Worm (Caenorhabditis elegans) whole organism, young adult: ENCODE data around the gene sulp-7.
A peak's percentile ranks its signal among the peaks of the same experiment; 100 is the strongest.

Experiments used
- B0019.2 ChIP-seq: fragments of 200-800 bp; sonication (Bioruptor generic); conservative IDR thresholded peaks from 2 replicates; pipeline ENCODE4 v1.3.6; 2022; ENCODE audit warnings: missing genetic modification reagents, missing genetic modification characterization, missing compliant biosample characterization
- C17E4.6 ChIP-seq: fragments of 200-800 bp; sonication (Bioruptor generic); IDR thresholded peaks from 2 replicates; pipeline ENCODE4 v1.3.6; 2022; ENCODE audit warnings: missing genetic modification reagents, missing genetic modification characterization, missing compliant biosample characterization
- F37B4.10 ChIP-seq: fragments of 200-800 bp; sonication (Bioruptor generic); IDR thresholded peaks from 2 replicates; pipeline ENCODE4 v1.3.6; 2022; ENCODE audit warnings: missing genetic modification characterization, missing compliant biosample characterization
- F39B2.1 ChIP-seq: fragments of 200-800 bp; sonication (Bioruptor generic); IDR thresholded peaks from 2 replicates; pipeline ENCODE4 v1.3.6; 2022; ENCODE audit warnings: missing genetic modification reagents, missing genetic modification characterization, missing compliant biosample characterization
- F55B11.4 ChIP-seq: sonication (generic microtip); optimal IDR thresholded peaks from 2 replicates; lab custom pipeline; 2016; ENCODE audit warnings: missing compliant biosample characterization, missing genetic modification characterization, borderline replicate concordance; ENCODE audit not compliant: insufficient read depth
- F57A8.1 ChIP-seq: fragments of 200-800 bp; sonication (Bioruptor generic); optimal IDR thresholded peaks from 2 replicates; lab custom pipeline; 2018; ENCODE audit warnings: mild to moderate bottlenecking, missing genetic modification characterization, moderate library complexity, missing compliant biosample characterization
- K12H6.12 ChIP-seq: fragments of 200-800 bp; sonication (Bioruptor generic); optimal IDR thresholded peaks from 2 replicates; lab custom pipeline; 2018; ENCODE audit warnings: mild to moderate bottlenecking, missing genetic modification characterization, missing compliant biosample characterization
- Y67H2A.10 ChIP-seq: fragments of 200-800 bp; sonication (Bioruptor generic); conservative IDR thresholded peaks from 2 replicates; pipeline ENCODE4 v1.3.6; 2022; ENCODE audit warnings: missing genetic modification reagents, missing genetic modification characterization, missing compliant biosample characterization
- Y95B8A.8 ChIP-seq: fragments of 200-800 bp; sonication (Bioruptor generic); IDR thresholded peaks from 2 replicates; pipeline ENCODE4 v1.3.6; 2022; ENCODE audit warnings: missing genetic modification reagents, missing genetic modification characterization, missing compliant biosample characterization
- ZK185.1 ChIP-seq: sonication (generic microtip); optimal IDR thresholded peaks from 2 replicates; lab custom pipeline; 2016; ENCODE audit warnings: mild to moderate bottlenecking, missing genetic modification characterization, missing compliant biosample characterization; ENCODE audit not compliant: poor library complexity, severe bottlenecking
- aptf-3 ChIP-seq: fragments of 200-800 bp; sonication (Bioruptor generic); IDR thresholded peaks from 2 replicates; pipeline ENCODE4 v1.3.6; 2022; ENCODE audit warnings: missing genetic modification characterization, missing compliant biosample characterization
- atf-7 ChIP-seq: sonication (generic microtip); optimal IDR thresholded peaks from 2 replicates; lab custom pipeline; 2017; ENCODE audit warnings: mild to moderate bottlenecking, missing genetic modification characterization, missing compliant biosample characterization
- bed-1 ChIP-seq: fragments of 200-800 bp; sonication (Bioruptor generic); IDR thresholded peaks from 2 replicates; pipeline ENCODE4 v1.3.6; 2022; ENCODE audit warnings: missing genetic modification reagents, missing genetic modification characterization, missing compliant biosample characterization
- ccch-3 ChIP-seq: fragments of 200-800 bp; sonication (Bioruptor generic); optimal IDR thresholded peaks from 2 replicates; lab custom pipeline; 2018; ENCODE audit warnings: mild to moderate bottlenecking, missing genetic modification characterization, missing compliant biosample characterization
- cebp-1 ChIP-seq, 2 experiments: fragments of 200-800 bp in 1 of 2; sonication (Bioruptor generic) in 1 of 2; sonication (generic microtip) in 1 of 2; IDR thresholded peaks in 1 of 2; optimal IDR thresholded peaks in 1 of 2; 2 replicates each; pipeline versions ENCODE4 v1.3.6 to Lab custom; 2017 to 2022; ENCODE audit warnings: missing compliant biosample characterization in 2 of 2, missing genetic modification characterization in 2 of 2, mild to moderate bottlenecking in 1 of 2, missing genetic modification reagents in 1 of 2, moderate library complexity in 1 of 2
- ceh-79 ChIP-seq: sonication (generic microtip); optimal IDR thresholded peaks from 2 replicates; lab custom pipeline; 2017; ENCODE audit warnings: mild to moderate bottlenecking, missing genetic modification characterization, missing compliant biosample characterization
- ceh-91 ChIP-seq: fragments of 200-800 bp; sonication (Bioruptor generic); IDR thresholded peaks from 2 replicates; pipeline ENCODE4 v1.3.6; 2022; ENCODE audit warnings: missing genetic modification reagents, missing genetic modification characterization, missing compliant biosample characterization
- chd-7 ChIP-seq: sonication (generic microtip); optimal IDR thresholded peaks from 2 replicates; lab custom pipeline; 2016; ENCODE audit warnings: mild to moderate bottlenecking, missing genetic modification characterization, moderate library complexity, missing compliant biosample characterization
- dox-1 ChIP-seq: fragments of 200-800 bp; sonication (Bioruptor generic); IDR thresholded peaks from 2 replicates; pipeline ENCODE4 v1.3.6; 2022; ENCODE audit warnings: missing genetic modification reagents, missing genetic modification characterization, missing compliant biosample characterization
- egl-18 ChIP-seq: fragments of 200-800 bp; sonication (Bioruptor generic); IDR thresholded peaks from 2 replicates; pipeline ENCODE4 v1.3.6; 2022; ENCODE audit warnings: missing genetic modification reagents, missing genetic modification characterization, missing compliant biosample characterization
- egl-44 ChIP-seq: fragments of 200-800 bp; sonication (Bioruptor generic); IDR thresholded peaks from 2 replicates; pipeline ENCODE4 v1.3.6; 2022; ENCODE audit warnings: missing genetic modification reagents, missing genetic modification characterization, missing compliant biosample characterization
- fkh-3 ChIP-seq: sonication (generic microtip); optimal IDR thresholded peaks from 2 replicates; lab custom pipeline; 2016; ENCODE audit warnings: mild to moderate bottlenecking, missing genetic modification characterization, missing compliant biosample characterization
- hlh-12 ChIP-seq: sonication (generic microtip); optimal IDR thresholded peaks from 2 replicates; lab custom pipeline; 2016; ENCODE audit warnings: missing genetic modification characterization, missing compliant biosample characterization
- lag-1 ChIP-seq: fragments of 200-800 bp; sonication (Bioruptor generic); IDR thresholded peaks from 2 replicates; pipeline ENCODE4 v1.3.6; 2022; ENCODE audit warnings: missing genetic modification reagents, missing genetic modification characterization, missing compliant biosample characterization
- let-526 ChIP-seq: fragments of 200-800 bp; sonication (Bioruptor generic); IDR thresholded peaks from 2 replicates; pipeline ENCODE4 v1.3.6; 2022; ENCODE audit warnings: missing genetic modification reagents, missing genetic modification characterization, missing compliant biosample characterization
- lir-1 ChIP-seq: fragments of 200-800 bp; sonication (Bioruptor generic); conservative IDR thresholded peaks from 2 replicates; pipeline ENCODE4 v1.3.6; 2022; ENCODE audit warnings: missing genetic modification reagents, missing genetic modification characterization, missing compliant biosample characterization
- lsy-27 ChIP-seq: sonication (generic microtip); optimal IDR thresholded peaks from 2 replicates; lab custom pipeline; 2017; ENCODE audit warnings: missing genetic modification characterization, mild to moderate bottlenecking, missing compliant biosample characterization, antibody characterized with exemption, missing genotype, borderline replicate concordance; ENCODE audit not compliant: insufficient read depth
- madf-10 ChIP-seq: sonication (generic microtip); optimal IDR thresholded peaks from 2 replicates; lab custom pipeline; 2016; ENCODE audit warnings: mild to moderate bottlenecking, missing genetic modification characterization, missing compliant biosample characterization
- madf-3 ChIP-seq: fragments of 200-800 bp; sonication (Bioruptor generic); IDR thresholded peaks from 2 replicates; pipeline ENCODE4 v1.3.6; 2022; ENCODE audit warnings: missing genetic modification reagents, missing genetic modification characterization, missing compliant biosample characterization
- mes-4 ChIP-seq: sonication (generic microtip); optimal IDR thresholded peaks from 2 replicates; lab custom pipeline; 2016; ENCODE audit warnings: missing genotype, missing genetic modification characterization, missing compliant biosample characterization
- mxl-1 ChIP-seq: sonication (generic microtip); optimal IDR thresholded peaks from 2 replicates; lab custom pipeline; 2016; ENCODE audit warnings: missing genetic modification characterization, missing compliant biosample characterization
- nfya-1 ChIP-seq: sonication (generic microtip); optimal IDR thresholded peaks from 2 replicates; lab custom pipeline; 2017; ENCODE audit warnings: antibody characterized with exemption, missing compliant biosample characterization, missing genetic modification characterization, borderline replicate concordance; ENCODE audit not compliant: insufficient read depth
- nhr-179 ChIP-seq: sonication (generic microtip); optimal IDR thresholded peaks from 2 replicates; lab custom pipeline; 2016; ENCODE audit warnings: mild to moderate bottlenecking, missing genetic modification characterization, missing compliant biosample characterization
- nhr-27 ChIP-seq: fragments of 200-800 bp; sonication (Bioruptor generic); optimal IDR thresholded peaks from 2 replicates; lab custom pipeline; 2018; ENCODE audit warnings: mild to moderate bottlenecking, missing genetic modification characterization, moderate library complexity, missing compliant biosample characterization
- rcor-1 ChIP-seq: fragments of 200-800 bp; sonication (Bioruptor generic); IDR thresholded peaks from 2 replicates; pipeline ENCODE4 v1.3.6; 2022; ENCODE audit warnings: missing genetic modification reagents, missing genetic modification characterization, missing compliant biosample characterization
- rec-8 ChIP-seq, 2 experiments: sonication (generic microtip); optimal IDR thresholded peaks; 2 replicates each; lab custom pipeline; 2016; ENCODE audit warnings: mild to moderate bottlenecking in 2 of 2, missing genetic modification characterization in 2 of 2, missing genetic modification reagents in 2 of 2, missing genotype in 2 of 2, missing biosample characterization in 1 of 2, missing compliant biosample characterization in 1 of 2, moderate library complexity in 1 of 2
- repo-1 ChIP-seq: sonication (generic microtip); optimal IDR thresholded peaks from 2 replicates; lab custom pipeline; 2017; ENCODE audit warnings: mild to moderate bottlenecking, missing genetic modification characterization, missing compliant biosample characterization
- zfh-2 ChIP-seq: fragments of 200-800 bp; sonication (Bioruptor generic); conservative IDR thresholded peaks from 2 replicates; pipeline ENCODE4 v1.3.6; 2022; ENCODE audit warnings: missing genetic modification reagents, missing genetic modification characterization, missing compliant biosample characterization
- ztf-3 ChIP-seq: fragments of 200-800 bp; sonication (Bioruptor generic); optimal IDR thresholded peaks from 2 replicates; lab custom pipeline; 2018; ENCODE audit warnings: mild to moderate bottlenecking, missing genetic modification characterization, missing compliant biosample characterization

The sulp-7 gene

ce11 chrX:11060940-11061339 lies 19.5 kb upstream of the sulp-7 start:
- TF ChIP-seq lsy-27 (no peak), Y95B8A.8 (GFP tag; lab: Robert Waterston, UW) (no peak)

- no peak for TF ChIP-seq F57A8.1 (GFP tag; lab: Kevin White, UChicago)
- no peak for TF ChIP-seq chd-7 (tag; lab: Kevin White, UChicago)
- no peak for TF ChIP-seq dox-1 (GFP tag; lab: Robert Waterston, UW)
- no peak for TF ChIP-seq bed-1
- TF ChIP-seq B0019.2 = no peak
- TF ChIP-seq madf-3 (GFP tag; lab: Robert Waterston, UW) = no peak
These were observed 18.6 kb upstream of the sulp-7 start, which contains the start of gene lpr-5 for ce11 chrX:11061904-11062303. lpr-5 (plus strand) TSS chrX:11062123.

- TF ChIP-seq mxl-1 (tag; lab: Kevin White, UChicago) (no peak), ceh-79 (no peak), egl-44 (GFP tag; lab: Robert Waterston, UW) (no peak), ccch-3 (GFP tag; lab: Kevin White, UChicago) (no peak), rcor-1 (no peak), F55B11.4 (tag; lab: Kevin White, UChicago) (no peak), ZK185.1 (tag; lab: Kevin White, UChicago) (no peak), mes-4 (no peak), egl-18 (GFP tag; lab: Robert Waterston, UW) (no peak), madf-10 (no peak), ceh-91 (no peak), atf-7 (tag; lab: Kevin White, UChicago) (no peak), bed-1 (no peak), lsy-27 (no peak), F39B2.1 (GFP tag; lab: Robert Waterston, UW) (no peak), B0019.2 (no peak), nfya-1 (tag; lab: Kevin White, UChicago) (no peak)
These were observed 15.7 kb upstream of the sulp-7 start, which contains the start of gene lpr-4 for ce11 chrX:11064799-11065198. lpr-4 (plus strand) TSS chrX:11065126.

- TF ChIP-seq atf-7 (tag; lab: Kevin White, UChicago) = no peak
- no peak for TF ChIP-seq cebp-1 (GFP tag; IDR thresholded peaks at IDR 0.05; lab: Robert Waterston, UW)
- TF ChIP-seq cebp-1 (tag; optimal IDR thresholded peaks at IDR 0.05; lab: Kevin White, UChicago) = no peak
- no peak for TF ChIP-seq ztf-3 (GFP tag; lab: Kevin White, UChicago)
These were observed 13.2 kb upstream of the sulp-7 start for ce11 chrX:11067256-11067655.

ce11 chrX:11068334-11068733 lies 12.1 kb upstream of the sulp-7 start, which contains the start of gene apt-9:
apt-9 (plus strand) TSS chrX:11068527.
- peak; percentile 20 for TF ChIP-seq K12H6.12 (tag; lab: Kevin White, UChicago)
- TF ChIP-seq nhr-27 (tag; lab: Kevin White, UChicago) = no peak
- TF ChIP-seq Y67H2A.10 = no peak
- TF ChIP-seq zfh-2 (GFP tag; lab: Robert Waterston, UW) = peak; percentile 59
- no peak for TF ChIP-seq F37B4.10 (GFP tag; lab: Robert Waterston, UW)
- no peak for TF ChIP-seq C17E4.6 (GFP tag; lab: Robert Waterston, UW)

ce11 chrX:11072701-11073100 lies 7.8 kb upstream of the sulp-7 start:
- TF ChIP-seq B0019.2 (no peak), ccch-3 (GFP tag; lab: Kevin White, UChicago) (no peak), repo-1 (tag; lab: Kevin White, UChicago) (no peak), fkh-3 (no peak), aptf-3 (GFP tag; lab: Robert Waterston, UW) (no peak), F55B11.4 (tag; lab: Kevin White, UChicago) (no peak), nhr-27 (tag; lab: Kevin White, UChicago) (no peak), nhr-179 (tag; lab: Kevin White, UChicago) (no peak), lir-1 (GFP tag; lab: Robert Waterston, UW) (no peak), hlh-12 (tag; lab: Kevin White, UChicago) (no peak), ceh-79 (no peak), lag-1 (GFP tag; lab: Robert Waterston, UW) (no peak), let-526 (GFP tag; lab: Robert Waterston, UW) (no peak), rec-8 (tag; optimal IDR thresholded peaks at IDR 0.05; lab: Kevin White, UChicago) (no peak)
